Worm (Caenorhabditis elegans) whole organism, young adult: ENCODE results near the gene sprr-2.
A peak's percentile ranks its signal among the peaks of the same experiment; 100 is the strongest.

Source experiments
- F52B5.7 ChIP-seq: sonication (generic microtip); optimal IDR thresholded peaks from 2 replicates; lab custom pipeline; 2016; ENCODE audit warnings: mild to moderate bottlenecking, missing genetic modification characterization, missing compliant biosample characterization
- F55B11.4 ChIP-seq: sonication (generic microtip); optimal IDR thresholded peaks from 2 replicates; lab custom pipeline; 2016; ENCODE audit warnings: missing compliant biosample characterization, missing genetic modification characterization, borderline replicate concordance; ENCODE audit not compliant: insufficient read depth
- K11D2.4 ChIP-seq: fragments of 200-800 bp; sonication (Bioruptor generic); IDR thresholded peaks from 2 replicates; pipeline ENCODE4 v1.3.6; 2022; ENCODE audit warnings: missing genetic modification reagents, missing genetic modification characterization, missing compliant biosample characterization
- T26A5.8 ChIP-seq: sonication (generic microtip); optimal IDR thresholded peaks from 2 replicates; lab custom pipeline; 2016; ENCODE audit warnings: missing genetic modification characterization, missing compliant biosample characterization
- Y53F4B.3 ChIP-seq: fragments of 200-800 bp; sonication (Bioruptor generic); IDR thresholded peaks from 2 replicates; pipeline ENCODE4 v1.3.6; 2022; ENCODE audit warnings: missing genetic modification reagents, missing genetic modification characterization, missing compliant biosample characterization
- Y56A3A.18 ChIP-seq: fragments of 200-800 bp; sonication (Bioruptor generic); IDR thresholded peaks from 2 replicates; pipeline ENCODE4 v1.3.6; 2022; ENCODE audit warnings: missing genetic modification reagents, missing genetic modification characterization, missing compliant biosample characterization
- aptf-2 ChIP-seq: fragments of 200-800 bp; sonication (Bioruptor generic); conservative IDR thresholded peaks from 2 replicates; pipeline ENCODE4 v1.3.6; 2022; ENCODE audit warnings: missing genetic modification reagents, missing genetic modification characterization, missing compliant biosample characterization
- attf-3 ChIP-seq: fragments of 200-800 bp; sonication (Bioruptor generic); conservative IDR thresholded peaks from 2 replicates; pipeline ENCODE4 v1.3.6; 2022; ENCODE audit warnings: missing genetic modification reagents, missing genetic modification characterization, missing compliant biosample characterization
- attf-6 ChIP-seq: fragments of 200-800 bp; sonication (Bioruptor generic); IDR thresholded peaks from 2 replicates; pipeline ENCODE4 v1.3.6; 2022; ENCODE audit warnings: missing genetic modification reagents, missing genetic modification characterization, missing compliant biosample characterization
- ceh-27 ChIP-seq: fragments of 200-800 bp; sonication (Bioruptor generic); optimal IDR thresholded peaks from 2 replicates; lab custom pipeline; 2018; ENCODE audit warnings: mild to moderate bottlenecking, missing genetic modification characterization, moderate library complexity, missing compliant biosample characterization
- ceh-40 ChIP-seq: fragments of 200-800 bp; sonication (Bioruptor generic); IDR thresholded peaks from 2 replicates; pipeline ENCODE4 v1.3.6; 2022; ENCODE audit warnings: missing genetic modification characterization, missing compliant biosample characterization
- ceh-58 ChIP-seq: fragments of 200-800 bp; sonication (Bioruptor generic); IDR thresholded peaks from 2 replicates; pipeline ENCODE4 v1.3.6; 2022; ENCODE audit warnings: missing genetic modification characterization, missing compliant biosample characterization
- die-1 ChIP-seq: sonication (generic microtip); optimal IDR thresholded peaks from 2 replicates; lab custom pipeline; 2016; ENCODE audit warnings: missing genotype, mild to moderate bottlenecking, missing genetic modification characterization, missing compliant biosample characterization
- dox-1 ChIP-seq: fragments of 200-800 bp; sonication (Bioruptor generic); IDR thresholded peaks from 2 replicates; pipeline ENCODE4 v1.3.6; 2022; ENCODE audit warnings: missing genetic modification reagents, missing genetic modification characterization, missing compliant biosample characterization
- dpff-1 ChIP-seq: sonication (generic microtip); optimal IDR thresholded peaks from 2 replicates; lab custom pipeline; 2017; ENCODE audit warnings: mild to moderate bottlenecking, missing genetic modification characterization, missing compliant biosample characterization
- dpl-1 ChIP-seq: fragments of 150-350 bp; optimal IDR thresholded peaks from 2 replicates; lab custom pipeline; 2014; ENCODE audit warnings: missing biosample characterization, missing genetic modification reagents, missing genetic modification characterization
- egl-18 ChIP-seq: fragments of 200-800 bp; sonication (Bioruptor generic); IDR thresholded peaks from 2 replicates; pipeline ENCODE4 v1.3.6; 2022; ENCODE audit warnings: missing genetic modification reagents, missing genetic modification characterization, missing compliant biosample characterization
- egrh-3 ChIP-seq: fragments of 200-800 bp; sonication (Bioruptor generic); IDR thresholded peaks from 2 replicates; pipeline ENCODE4 v1.3.6; 2022; ENCODE audit warnings: missing genetic modification reagents, missing genetic modification characterization, missing compliant biosample characterization
- ets-4 ChIP-seq: fragments of 200-800 bp; sonication (Bioruptor generic); optimal IDR thresholded peaks from 2 replicates; lab custom pipeline; 2018; ENCODE audit warnings: mild to moderate bottlenecking, missing genetic modification characterization, missing compliant biosample characterization
- gei-17 ChIP-seq: fragments of 200-800 bp; sonication (Bioruptor generic); optimal IDR thresholded peaks from 2 replicates; lab custom pipeline; 2018; ENCODE audit warnings: mild to moderate bottlenecking, missing genetic modification characterization, missing compliant biosample characterization
- let-607 ChIP-seq, 2 experiments: fragments of 200-800 bp in 1 of 2; sonication (Bioruptor generic) in 1 of 2; sonication (generic microtip) in 1 of 2; optimal IDR thresholded peaks; 2 replicates each; lab custom pipeline; 2016 to 2018; ENCODE audit warnings: mild to moderate bottlenecking in 2 of 2, missing compliant biosample characterization in 2 of 2, missing genetic modification characterization in 2 of 2, moderate library complexity in 2 of 2, missing genotype in 1 of 2
- lin-26 ChIP-seq: fragments of 200-800 bp; sonication (Bioruptor generic); IDR thresholded peaks from 2 replicates; pipeline ENCODE4 v1.3.6; 2022; ENCODE audit warnings: missing genetic modification reagents, missing genetic modification characterization, missing compliant biosample characterization
- madf-10 ChIP-seq: sonication (generic microtip); optimal IDR thresholded peaks from 2 replicates; lab custom pipeline; 2016; ENCODE audit warnings: mild to moderate bottlenecking, missing genetic modification characterization, missing compliant biosample characterization
- mcd-1 ChIP-seq: fragments of 200-800 bp; sonication (Bioruptor generic); IDR thresholded peaks from 2 replicates; pipeline ENCODE4 v1.3.6; 2022; ENCODE audit warnings: missing genetic modification reagents, missing genetic modification characterization, missing compliant biosample characterization
- mel-28 ChIP-seq: sonication (generic microtip); optimal IDR thresholded peaks from 2 replicates; lab custom pipeline; 2016; ENCODE audit warnings: borderline replicate concordance, mild to moderate bottlenecking, missing genetic modification characterization, missing compliant biosample characterization
- nfya-1 ChIP-seq: sonication (generic microtip); optimal IDR thresholded peaks from 2 replicates; lab custom pipeline; 2017; ENCODE audit warnings: antibody characterized with exemption, missing compliant biosample characterization, missing genetic modification characterization, borderline replicate concordance; ENCODE audit not compliant: insufficient read depth
- nfyb-1 ChIP-seq: fragments of 200-800 bp; sonication (Bioruptor generic); IDR thresholded peaks from 2 replicates; pipeline ENCODE4 v1.3.6; 2022; ENCODE audit warnings: missing genetic modification reagents, missing genetic modification characterization, missing compliant biosample characterization
- nhr-80 ChIP-seq: sonication (generic microtip); optimal IDR thresholded peaks from 2 replicates; lab custom pipeline; 2016; ENCODE audit warnings: missing genetic modification characterization, missing compliant biosample characterization
- pha-4 ChIP-seq: fragments of 150-350 bp; sonication (generic microtip); optimal IDR thresholded peaks from 2 replicates; lab custom pipeline; 2014; ENCODE audit warnings: missing biosample characterization, missing genetic modification reagents, missing genetic modification characterization
- sea-2 ChIP-seq: fragments of 200-800 bp; sonication (Bioruptor generic); IDR thresholded peaks from 2 replicates; pipeline ENCODE4 v1.3.6; 2022; ENCODE audit warnings: missing genetic modification characterization, missing compliant biosample characterization
- snpc-4 ChIP-seq, 5 experiments: fragments of 150-350 bp in 1 of 5; sonication (generic microtip) in 4 of 5; optimal IDR thresholded peaks; 2 replicates each; lab custom pipeline; 2014 to 2018; ENCODE audit warnings: missing genetic modification characterization in 5 of 5, missing biosample characterization in 3 of 5, antibody characterized with exemption in 2 of 5, mild to moderate bottlenecking in 2 of 5, missing compliant biosample characterization in 2 of 5, missing genotype in 2 of 5, moderate library complexity in 2 of 5, missing genetic modification reagents in 1 of 5
- tbp1 ChIP-seq: fragments of 200-800 bp; sonication (Bioruptor generic); optimal IDR thresholded peaks from 2 replicates; lab custom pipeline; 2018; ENCODE audit warnings: mild to moderate bottlenecking, missing genetic modification characterization, missing compliant biosample characterization
- tlf-1 ChIP-seq: fragments of 200-800 bp; sonication (Bioruptor generic); optimal IDR thresholded peaks from 2 replicates; lab custom pipeline; 2018; ENCODE audit warnings: mild to moderate bottlenecking, missing genetic modification characterization, missing compliant biosample characterization
- zfh-2 ChIP-seq: fragments of 200-800 bp; sonication (Bioruptor generic); conservative IDR thresholded peaks from 2 replicates; pipeline ENCODE4 v1.3.6; 2022; ENCODE audit warnings: missing genetic modification reagents, missing genetic modification characterization, missing compliant biosample characterization
- ztf-26 ChIP-seq: sonication (generic microtip); optimal IDR thresholded peaks from 2 replicates; lab custom pipeline; 2017; ENCODE audit warnings: missing genetic modification characterization, missing compliant biosample characterization
- ztf-6 ChIP-seq: fragments of 200-800 bp; sonication (Bioruptor generic); IDR thresholded peaks from 2 replicates; pipeline ENCODE4 v1.3.6; 2022; ENCODE audit warnings: missing genetic modification reagents, missing genetic modification characterization, missing compliant biosample characterization

sprr-2 gene

ce11 chrX:14753514-14754076, 39.6 kb upstream of the sprr-2 start, which contains the start of gene sucl-1 (continued):
- TF ChIP-seq Y56A3A.18 (GFP tag; lab: Robert Waterston, UW) (no peak), egl-18 (GFP tag; lab: Robert Waterston, UW) (no peak), ets-4 (peak; percentile 86), lin-26 (GFP tag; lab: Robert Waterston, UW) (peak; percentile 72), dpl-1 (GFP tag; lab: Kevin White, UChicago) (no peak), K11D2.4 (GFP tag; lab: Robert Waterston, UW) (0 out of 2 replicates have a peak, but pooled peaks have one; percentile 55), T26A5.8 (no peak), zfh-2 (GFP tag; lab: Robert Waterston, UW) (peak; percentile 97), Y53F4B.3 (GFP tag; lab: Robert Waterston, UW) (no peak), madf-10 (peak; percentile 59), attf-6 (GFP tag; lab: Robert Waterston, UW) (no peak), mel-28 (tag; lab: Kevin White, UChicago) (no peak), ceh-27 (GFP tag; lab: Kevin White, UChicago) (peak; percentile 90), dox-1 (GFP tag; lab: Robert Waterston, UW) (peak; percentile 94), die-1 (tag; lab: Kevin White, UChicago) (peak; percentile 52), gei-17 (GFP tag; lab: Kevin White, UChicago) (peak; percentile 30), tbp1 (GFP tag; lab: Kevin White, UChicago) (peak; percentile 56), nfya-1 (tag; lab: Kevin White, UChicago) (no peak), ztf-26 (tag; lab: Kevin White, UChicago) (peak; percentile 73), tlf-1 (GFP tag; lab: Kevin White, UChicago) (peak; percentile 12), nhr-80 (tag; lab: Kevin White, UChicago) (peak; percentile 99), egrh-3 (GFP tag; lab: Robert Waterston, UW) (peak; percentile 60; the same call in 1 of the 2 replicates), pha-4 (tag; lab: Kevin White, UChicago) (no peak), let-607 (tag; optimal IDR thresholded peaks at IDR 0.05; lab: Kevin White, UChicago) (peak; percentile 93 to 94)

ce11 chrX:14755847-14756246, 37.4 kb upstream of the sprr-2 start:
- TF ChIP-seq nfyb-1 (GFP tag; lab: Robert Waterston, UW) (no peak), F55B11.4 (tag; lab: Kevin White, UChicago) (no peak), ztf-6 (GFP tag; lab: Robert Waterston, UW) (no peak), aptf-2 (GFP tag; lab: Robert Waterston, UW) (no peak), let-607 (tag; optimal IDR thresholded peaks at IDR 0.05; lab: Kevin White, UChicago) (peak; percentile 7 to 62), dox-1 (GFP tag; lab: Robert Waterston, UW) (no peak), sea-2 (no peak), nhr-80 (tag; lab: Kevin White, UChicago) (peak; percentile 71)
- TF ChIP-seq, all 124 proteins: peak for 2

- TF ChIP-seq dpff-1 (no peak), zfh-2 (GFP tag; lab: Robert Waterston, UW) (peak; percentile 73), mcd-1 (0 out of 2 replicates have a peak, but pooled peaks have one; percentile 8), ceh-58 (GFP tag; lab: Robert Waterston, UW) (no peak), F52B5.7 (peak; percentile 19), ceh-40 (GFP tag; lab: Robert Waterston, UW) (no peak), snpc-4 (GFP tag; optimal IDR thresholded peaks at IDR 0.05; lab: Kevin White, UChicago) (no peak), snpc-4 (tag; optimal IDR thresholded peaks at IDR 0.05; lab: Kevin White, UChicago) (peak in 2 of 4 experiments; percentile 8 to 17), attf-3 (GFP tag; lab: Robert Waterston, UW) (no peak)
Measured at ce11 chrX:14756606-14757005, 36.6 kb upstream of the sprr-2 start.
